Worm (Caenorhabditis elegans): ENCODE results near the gene pgap-2.
"Not testable (repeated sequence)": the region's sequence is repeated elsewhere in the genome, so short reads cannot be mapped to it uniquely, and the experiment has no call there.

The pgap-2 gene

ce11 chrIII:4723922-4724321, 18.6 kb downstream of the pgap-2 start:
- TF ChIP-seq med-1 (GFP tag; optimal IDR thresholded peaks at IDR 0.05; ENCODE audit: insufficient read depth) (no peak), flt-1 (GFP tag; IDR thresholded peaks at IDR 0.05) (0 out of 2 replicates have a peak, but pooled peaks have one; percentile 44)

ce11 chrIII:4731295-4731988, 26.1 kb downstream of the pgap-2 start, which contains the start of gene F17C8.3:
F17C8.3 (plus strand) TSS chrIII:4731938.
- TF ChIP-seq med-1 (GFP tag; optimal IDR thresholded peaks at IDR 0.05; ENCODE audit: insufficient read depth), result no peak
- no peak for TF ChIP-seq cog-1 (tag; optimal IDR thresholded peaks at IDR 0.05)
- TF ChIP-seq ztf-23 (GFP tag; IDR thresholded peaks at IDR 0.05), result no peak
- TF ChIP-seq T22C8.4 (GFP tag; IDR thresholded peaks at IDR 0.05), result no peak
- TF ChIP-seq tab-1 (GFP tag; IDR thresholded peaks at IDR 0.05), result no peak
- no peak for TF ChIP-seq klf-2 (GFP tag; conservative IDR thresholded peaks at IDR 0.05)

ce11 chrIII:4734056-4734455, 28.7 kb downstream of the pgap-2 start, which contains the start of gene F17C8.9:
F17C8.9 (plus strand) TSS chrIII:4734356.
- TF ChIP-seq flt-1 (GFP tag; IDR thresholded peaks at IDR 0.05) (no peak), klf-2 (GFP tag; conservative IDR thresholded peaks at IDR 0.05) (no peak), ztf-29 (GFP tag; IDR thresholded peaks at IDR 0.05) (no peak), ztf-23 (GFP tag; IDR thresholded peaks at IDR 0.05) (no peak), T22C8.4 (GFP tag; IDR thresholded peaks at IDR 0.05) (no peak), cog-1 (tag; optimal IDR thresholded peaks at IDR 0.05) (no peak), tab-1 (GFP tag; IDR thresholded peaks at IDR 0.05) (no peak), ref-1 (GFP tag; conservative IDR thresholded peaks at IDR 0.05) (no peak)

ce11 chrIII:4735443-4735842, 30.1 kb downstream of the pgap-2 start, which contains the start of gene F17C8.7:
F17C8.7 (plus strand) TSS chrIII:4735743.
- TF ChIP-seq flt-1 (GFP tag; IDR thresholded peaks at IDR 0.05), result no peak
- TF ChIP-seq ztf-29 (GFP tag; IDR thresholded peaks at IDR 0.05), result no peak
- TF ChIP-seq cog-1 (tag; optimal IDR thresholded peaks at IDR 0.05), result no peak
- no peak for TF ChIP-seq T22C8.4 (GFP tag; IDR thresholded peaks at IDR 0.05)
- TF ChIP-seq tab-1 (GFP tag; IDR thresholded peaks at IDR 0.05), result no peak

ce11 chrIII:4739975-4740374, 34.7 kb downstream of the pgap-2 start, which contains the start of gene ras-2:
ras-2 (minus strand) TSS chrIII:4740075.
- no peak for TF ChIP-seq ztf-23 (GFP tag; IDR thresholded peaks at IDR 0.05)
- TF ChIP-seq ztf-29 (GFP tag; IDR thresholded peaks at IDR 0.05), result no peak
- TF ChIP-seq cog-1 (tag; optimal IDR thresholded peaks at IDR 0.05), result no peak
- no peak for TF ChIP-seq T22C8.4 (GFP tag; IDR thresholded peaks at IDR 0.05)
- no peak for TF ChIP-seq klf-2 (GFP tag; conservative IDR thresholded peaks at IDR 0.05)
- TF ChIP-seq ref-1 (GFP tag; conservative IDR thresholded peaks at IDR 0.05), result no peak
- TF ChIP-seq flt-1 (GFP tag; IDR thresholded peaks at IDR 0.05), result no peak
- TF ChIP-seq tab-1 (GFP tag; IDR thresholded peaks at IDR 0.05), result no peak
- TF ChIP-seq med-1 (GFP tag; optimal IDR thresholded peaks at IDR 0.05; ENCODE audit: insufficient read depth), result no peak

- TF ChIP-seq med-1 (GFP tag; optimal IDR thresholded peaks at IDR 0.05; ENCODE audit: insufficient read depth), result no peak
- TF ChIP-seq ztf-23 (GFP tag; IDR thresholded peaks at IDR 0.05), result no peak
- TF ChIP-seq cog-1 (tag; optimal IDR thresholded peaks at IDR 0.05), result no peak
- no peak for TF ChIP-seq ztf-29 (GFP tag; IDR thresholded peaks at IDR 0.05)
- no peak for TF ChIP-seq T22C8.4 (GFP tag; IDR thresholded peaks at IDR 0.05)
- TF ChIP-seq flt-1 (GFP tag; IDR thresholded peaks at IDR 0.05), result no peak
- TF ChIP-seq tab-1 (GFP tag; IDR thresholded peaks at IDR 0.05), result no peak
- no peak for TF ChIP-seq ref-1 (GFP tag; conservative IDR thresholded peaks at IDR 0.05)
- no peak for TF ChIP-seq klf-2 (GFP tag; conservative IDR thresholded peaks at IDR 0.05)
Measured at ce11 chrIII:4740820-4741219, 35.5 kb downstream of the pgap-2 start.

ce11 chrIII:4742620-4743019, 37.3 kb downstream of the pgap-2 start, which contains the start of gene twk-6:
twk-6 (plus strand) TSS chrIII:4742920.
- not testable (repeated sequence) for TF ChIP-seq ztf-23, tab-1, flt-1 (GFP tag; IDR thresholded peaks at IDR 0.05)

ce11 chrIII:4745934-4746333, 40.6 kb downstream of the pgap-2 start, which contains the start of gene F17C8.6:
F17C8.6 (minus strand) TSS chrIII:4746034.
- TF ChIP-seq tab-1 (GFP tag; IDR thresholded peaks at IDR 0.05), result no peak
- no peak for TF ChIP-seq ztf-23 (GFP tag; IDR thresholded peaks at IDR 0.05)
- TF ChIP-seq T22C8.4 (GFP tag; IDR thresholded peaks at IDR 0.05), result no peak
- TF ChIP-seq ref-1 (GFP tag; conservative IDR thresholded peaks at IDR 0.05), result no peak
- TF ChIP-seq cog-1 (tag; optimal IDR thresholded peaks at IDR 0.05), result no peak
- TF ChIP-seq ztf-29 (GFP tag; IDR thresholded peaks at IDR 0.05), result no peak
- no peak for TF ChIP-seq klf-2 (GFP tag; conservative IDR thresholded peaks at IDR 0.05)
- no peak for TF ChIP-seq flt-1 (GFP tag; IDR thresholded peaks at IDR 0.05)

ce11 chrIII:4748109-4748508, 42.8 kb downstream of the pgap-2 start, which contains the start of gene col-89:
col-89 (plus strand) TSS chrIII:4748127.
- no peak for TF ChIP-seq T22C8.4 (GFP tag; IDR thresholded peaks at IDR 0.05)
- no peak for TF ChIP-seq flt-1 (GFP tag; IDR thresholded peaks at IDR 0.05)
- no peak for TF ChIP-seq tab-1 (GFP tag; IDR thresholded peaks at IDR 0.05)
- no peak for TF ChIP-seq ref-1 (GFP tag; conservative IDR thresholded peaks at IDR 0.05)
- no peak for TF ChIP-seq med-1 (GFP tag; optimal IDR thresholded peaks at IDR 0.05; ENCODE audit: insufficient read depth)
- no peak for TF ChIP-seq ztf-29 (GFP tag; IDR thresholded peaks at IDR 0.05)
- TF ChIP-seq ztf-23 (GFP tag; IDR thresholded peaks at IDR 0.05), result no peak
- no peak for TF ChIP-seq klf-2 (GFP tag; conservative IDR thresholded peaks at IDR 0.05)

- TF ChIP-seq T22C8.4 (GFP tag; IDR thresholded peaks at IDR 0.05) (no peak), ztf-23 (GFP tag; IDR thresholded peaks at IDR 0.05) (no peak), tab-1 (GFP tag; IDR thresholded peaks at IDR 0.05) (no peak), klf-2 (GFP tag; conservative IDR thresholded peaks at IDR 0.05) (0 out of 2 replicates have a peak, but pooled peaks have one; percentile 5), ztf-29 (GFP tag; IDR thresholded peaks at IDR 0.05) (no peak), cog-1 (tag; optimal IDR thresholded peaks at IDR 0.05) (no peak), ref-1 (GFP tag; conservative IDR thresholded peaks at IDR 0.05) (no peak), med-1 (GFP tag; optimal IDR thresholded peaks at IDR 0.05; ENCODE audit: insufficient read depth) (no peak)
Measured at ce11 chrIII:4748666-4749065, 43.4 kb downstream of the pgap-2 start.
